Worm (Caenorhabditis elegans): ENCODE data around the gene aqp-11.
A peak's percentile ranks its signal among the peaks of the same experiment; 100 is the strongest.

aqp-11 gene

DNA sequence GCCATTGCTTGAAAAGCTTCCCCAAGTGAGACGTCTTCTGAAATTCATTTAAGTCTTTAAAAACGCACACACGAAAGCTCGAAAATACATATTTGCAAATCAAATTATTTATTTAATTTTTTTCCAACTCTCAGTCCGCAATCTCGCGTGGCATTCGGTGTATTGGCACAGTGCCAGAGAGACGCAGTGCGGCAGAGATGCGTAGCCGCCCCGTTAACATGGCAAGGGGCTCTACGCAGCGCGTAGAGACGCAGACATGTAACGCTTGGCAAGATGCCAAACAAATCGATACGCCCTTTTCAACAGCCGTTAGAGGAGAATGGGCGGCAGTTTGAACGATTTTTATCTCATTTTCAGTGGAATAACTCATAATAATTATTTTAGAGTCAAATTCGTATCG is 29.5 kb upstream of the aqp-11 start, which contains the start of the genes drr-2 and set-16 (continued):
- TF ChIP-seq dmd-4 (tag; optimal IDR thresholded peaks at IDR 0.05; ENCODE audit: borderline replicate concordance) (no peak), tbx-7 (tag; optimal IDR thresholded peaks at IDR 0.05) (peak; percentile 29), syd-9 (tag; optimal IDR thresholded peaks at IDR 0.05) (peak; percentile 73), ztf-16 (tag; optimal IDR thresholded peaks at IDR 0.05) (peak; percentile 63), pha-2 (tag; optimal IDR thresholded peaks at IDR 0.05) (peak; percentile 60), ceh-14 (tag; optimal IDR thresholded peaks at IDR 0.05) (peak; percentile 90), lim-6 (tag; optimal IDR thresholded peaks at IDR 0.05) (no peak), ceh-45 (GFP tag; IDR thresholded peaks at IDR 0.05) (no peak), pros-1 (tag; optimal IDR thresholded peaks at IDR 0.05) (peak; percentile 82), mec-3 (tag; optimal IDR thresholded peaks at IDR 0.05; ENCODE audit: borderline replicate concordance) (no peak), eyg-1 (tag; optimal IDR thresholded peaks at IDR 0.05) (no peak), unc-3 (GFP tag; conservative IDR thresholded peaks at IDR 0.05) (no peak), unc-3 (tag; optimal IDR thresholded peaks at IDR 0.05) (peak; percentile 41), che-1 (tag; optimal IDR thresholded peaks at IDR 0.05) (peak; percentile 20), nhr-232 (tag; optimal IDR thresholded peaks at IDR 0.05) (no peak), hlh-8 (tag; optimal IDR thresholded peaks at IDR 0.05) (no peak), K09A11.1 (tag; optimal IDR thresholded peaks at IDR 0.05; ENCODE audit: insufficient read depth) (peak; percentile 48), T23F11.4 (GFP tag; optimal IDR thresholded peaks at IDR 0.05) (peak; percentile 9), pag-3 (tag; optimal IDR thresholded peaks at IDR 0.05; ENCODE audit: borderline replicate concordance) (no peak), ceh-48 (tag; optimal IDR thresholded peaks at IDR 0.05) (peak; percentile 97), sox-2 (GFP tag; IDR thresholded peaks at IDR 0.05) (peak; percentile 29), C38D4.7 (GFP tag; optimal IDR thresholded peaks at IDR 0.05) (no peak), lin-11 (tag; optimal IDR thresholded peaks at IDR 0.05) (no peak), npax-4 (tag; optimal IDR thresholded peaks at IDR 0.05) (no peak), pat-9 (tag; optimal IDR thresholded peaks at IDR 0.05) (no peak), pqm-1 (tag; optimal IDR thresholded peaks at IDR 0.05) (peak; percentile 66)

DNA sequence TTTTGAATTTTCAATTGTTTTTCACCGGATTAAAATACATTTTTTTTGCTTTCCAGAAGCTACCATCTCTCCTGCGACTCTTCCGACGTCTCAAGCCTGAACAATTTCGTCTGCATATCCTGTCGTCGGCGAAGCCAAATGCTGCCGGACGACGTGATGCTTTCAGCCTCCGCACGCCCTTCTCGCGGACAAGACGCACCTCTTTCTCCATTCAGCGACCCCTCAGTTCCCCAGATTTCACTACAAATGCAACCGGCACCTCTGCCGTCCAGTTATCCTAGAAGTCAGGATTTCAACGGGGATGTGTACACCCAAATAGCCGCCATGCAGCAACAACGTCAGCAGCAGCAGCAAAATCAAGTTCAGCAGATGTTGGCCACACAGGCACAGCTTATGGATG is 28.8 kb upstream of the aqp-11 start:
- TF ChIP-seq ama-1 (optimal IDR thresholded peaks at IDR 0.05): no peak
- no peak for TF ChIP-seq C08G9.2 (tag; optimal IDR thresholded peaks at IDR 0.05)
- TF ChIP-seq ceh-9 (tag; optimal IDR thresholded peaks at IDR 0.05): peak; percentile 26
- TF ChIP-seq sdc-2 (tag; optimal IDR thresholded peaks at IDR 0.05): no peak

DNA sequence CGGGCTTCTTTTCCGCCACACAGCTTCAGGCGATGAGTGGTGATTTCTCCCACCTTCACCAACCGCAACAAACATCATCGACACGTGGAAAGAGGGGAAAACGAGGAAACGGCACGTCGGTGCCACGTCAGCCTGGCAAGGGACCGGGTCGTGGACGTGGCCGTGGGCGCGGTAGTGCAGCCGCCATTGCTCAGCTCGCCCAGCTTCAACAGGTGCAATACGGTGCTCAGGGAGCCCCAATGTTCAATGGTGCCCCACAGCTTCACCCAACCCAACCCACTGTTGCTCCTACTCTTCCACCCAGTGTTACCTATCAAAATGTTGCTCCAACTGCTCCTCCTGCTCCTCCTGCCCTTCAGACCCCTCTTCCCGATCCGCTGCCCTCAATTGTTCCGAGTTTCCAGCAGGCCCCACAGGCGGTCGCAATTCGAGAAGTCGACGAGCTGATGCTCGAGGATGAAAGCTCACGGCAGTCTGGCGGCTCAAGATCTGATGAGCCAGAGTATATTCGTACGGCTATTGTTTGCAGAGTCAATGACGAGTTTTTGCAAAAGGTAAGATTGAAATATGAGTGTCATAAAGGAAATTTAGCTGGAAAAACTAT is 27.1 kb upstream of the aqp-11 start:
- TF ChIP-seq elt-4 (tag; optimal IDR thresholded peaks at IDR 0.05): peak; percentile 21
- TF ChIP-seq ahr-1 (tag; optimal IDR thresholded peaks at IDR 0.05): no peak

DNA sequence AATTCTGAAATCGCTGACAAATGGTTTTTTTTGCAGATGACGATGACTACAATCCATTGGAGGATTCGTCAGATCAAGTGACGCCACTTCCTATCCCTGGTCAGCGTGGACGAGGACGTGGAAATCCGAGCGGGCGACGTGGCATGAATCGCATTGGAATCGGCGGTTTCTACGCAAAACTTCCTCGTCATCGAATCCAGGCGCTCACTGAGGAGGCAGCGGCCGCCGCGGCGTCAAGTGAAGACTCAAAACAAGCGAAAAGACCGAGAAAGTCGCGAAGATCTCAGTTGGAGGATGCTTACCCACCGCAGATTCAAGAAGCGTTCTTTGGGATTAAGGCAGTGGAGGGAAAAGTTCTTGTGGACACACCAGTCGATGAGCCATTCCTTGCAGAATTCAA is 24.5 kb upstream of the aqp-11 start:
- TF ChIP-seq eyg-1 (tag; optimal IDR thresholded peaks at IDR 0.05) (no peak), ceh-45 (GFP tag; IDR thresholded peaks at IDR 0.05) (0 out of 2 replicates have a peak, but pooled peaks have one; percentile 18)

DNA sequence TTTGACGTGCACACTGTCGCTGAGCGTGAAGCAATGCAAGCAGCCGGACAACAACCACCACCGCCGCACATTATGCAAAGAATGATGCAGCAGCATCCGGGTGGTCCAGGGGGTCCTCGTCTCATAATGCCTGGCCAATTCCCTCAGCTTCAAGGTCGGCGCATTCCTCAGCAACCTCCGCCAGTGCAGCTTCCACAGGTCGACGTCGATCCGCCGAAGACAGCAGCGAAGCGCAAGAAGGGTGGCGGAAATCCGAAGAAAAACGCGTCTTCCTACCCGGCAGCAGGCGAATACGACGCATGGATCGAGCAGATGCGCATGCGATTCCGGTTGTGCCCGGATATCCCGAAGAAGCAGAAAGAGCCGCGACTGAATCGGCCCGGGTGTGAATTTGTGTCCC is 21.7 kb upstream of the aqp-11 start:
- no peak for TF ChIP-seq che-1 (tag; optimal IDR thresholded peaks at IDR 0.05)
- no peak for TF ChIP-seq hlh-6 (tag; optimal IDR thresholded peaks at IDR 0.05)
- TF ChIP-seq C08G9.2 (tag; optimal IDR thresholded peaks at IDR 0.05): peak; percentile 36
- no peak for TF ChIP-seq eyg-1 (tag; optimal IDR thresholded peaks at IDR 0.05)
- no peak for TF ChIP-seq fax-1 (tag; optimal IDR thresholded peaks at IDR 0.05)

All from whole organism, late embryonic.